Worm (Caenorhabditis elegans): Measurements from ENCODE around the gene syf-2.
A peak's percentile ranks its signal among the peaks of the same experiment; 100 is the strongest.

The syf-2 gene

DNA sequence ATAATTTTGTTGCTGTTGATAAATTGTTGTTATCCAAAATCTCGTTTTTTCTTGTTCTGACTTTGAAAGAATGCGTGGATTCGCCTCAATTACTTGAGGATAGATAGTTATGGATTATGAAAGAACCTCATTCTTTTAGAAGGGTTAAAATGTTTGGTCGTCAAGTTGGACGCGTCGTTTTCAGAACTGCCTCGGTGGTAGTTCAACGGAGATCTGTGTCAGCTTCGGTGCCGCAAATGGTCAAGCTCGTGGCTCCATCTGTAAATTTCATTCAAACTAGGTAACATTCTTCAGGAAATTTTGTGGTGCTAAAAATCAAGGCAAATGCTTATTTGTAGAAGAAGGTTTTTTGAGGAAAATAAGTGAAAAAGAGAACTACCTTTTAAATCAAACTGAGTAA is 18.7 kb upstream of the syf-2 start, which contains the start of gene ndab-2 (continued):
- TF ChIP-seq nhr-76 (tag; optimal IDR thresholded peaks at IDR 0.05) = no peak
- peak; percentile 56; the same call in 1 of the 2 replicates for TF ChIP-seq snpc-1.2 (GFP tag; IDR thresholded peaks at IDR 0.05)
- TF ChIP-seq hlh-11 (tag; optimal IDR thresholded peaks at IDR 0.05) = no peak
- TF ChIP-seq nhr-42 (GFP tag; IDR thresholded peaks at IDR 0.05) = no peak

DNA sequence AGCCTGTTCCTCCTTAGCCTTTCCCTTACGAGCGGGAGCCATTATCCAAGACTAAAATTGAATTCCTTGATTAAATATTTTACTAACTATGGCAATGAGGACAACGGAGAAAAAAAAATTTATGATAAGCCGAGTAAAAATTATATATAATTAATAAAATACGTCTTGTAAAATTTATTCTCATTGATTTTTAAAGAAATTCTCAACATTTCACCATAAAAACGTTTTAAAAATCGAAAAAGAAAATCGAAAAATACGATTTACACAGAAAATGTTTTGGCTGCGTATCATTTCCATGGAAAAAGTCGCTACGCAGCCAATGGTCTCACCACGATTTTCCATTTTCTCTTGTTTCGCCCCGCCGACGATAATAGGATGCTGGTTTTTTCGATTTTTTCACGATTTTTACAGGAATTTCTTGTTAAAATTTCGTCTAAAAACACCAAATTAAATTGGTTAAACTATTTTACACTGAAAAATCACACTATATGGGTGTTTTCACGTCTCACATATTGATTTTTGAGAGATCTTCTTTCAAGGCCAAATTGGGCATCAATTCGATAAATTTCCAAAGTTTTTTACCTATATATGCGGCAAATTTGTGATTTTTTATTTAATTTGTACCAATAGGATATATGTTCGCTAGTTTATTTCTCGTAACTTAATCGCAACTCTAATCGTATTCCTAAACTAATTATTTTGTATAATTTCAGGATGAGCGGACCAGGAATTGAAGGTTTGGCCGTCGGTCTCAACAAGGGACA is 17.8 kb upstream of the syf-2 start, which contains the start of the genes rps-14 and rpl-36:
TSS of gene rps-14 (minus strand) at position 51 of the 764 bp plus-strand sequence.
TSS of gene rpl-36 (plus strand) at position 714 of the 764 bp plus-strand sequence.
- TF ChIP-seq R02D3.7 (tag; optimal IDR thresholded peaks at IDR 0.05) = no peak
- TF ChIP-seq ceh-20 (GFP tag; IDR thresholded peaks at IDR 0.05) = peak; percentile 63; the same call in 1 of the 2 replicates
- TF ChIP-seq fkh-10 (GFP tag; optimal IDR thresholded peaks at IDR 0.05) = peak; percentile 49
- no peak for TF ChIP-seq F26F4.8 (GFP tag; conservative IDR thresholded peaks at IDR 0.05)
- TF ChIP-seq lin-13 (GFP tag; optimal IDR thresholded peaks at IDR 0.05) = peak; percentile 60
- TF ChIP-seq dve-1 (tag; optimal IDR thresholded peaks at IDR 0.05; ENCODE audit: insufficient read depth) = peak; percentile 95
- no peak for TF ChIP-seq unc-130 (GFP tag; optimal IDR thresholded peaks at IDR 0.05)
- no peak for TF ChIP-seq vab-7 (GFP tag; IDR thresholded peaks at IDR 0.05)
- TF ChIP-seq snpc-4 (tag; optimal IDR thresholded peaks at IDR 0.05) = peak; percentile 17
- no peak for TF ChIP-seq unc-39 (tag; optimal IDR thresholded peaks at IDR 0.05)
- no peak for TF ChIP-seq lin-1 (GFP tag; IDR thresholded peaks at IDR 0.05)
- TF ChIP-seq lin-29 (GFP tag; IDR thresholded peaks at IDR 0.05) = peak; percentile 12; the same call in 1 of the 2 replicates
- peak; percentile 86 for TF ChIP-seq nhr-6 (tag; optimal IDR thresholded peaks at IDR 0.05)
- no peak for TF ChIP-seq lir-3 (tag; optimal IDR thresholded peaks at IDR 0.05)
- no peak for TF ChIP-seq nhr-237 (tag; optimal IDR thresholded peaks at IDR 0.05)
- peak; percentile 21 for TF ChIP-seq jun-1 (tag; optimal IDR thresholded peaks at IDR 0.05)
- TF ChIP-seq nhr-77 (tag; optimal IDR thresholded peaks at IDR 0.05) = peak; percentile 94
- TF ChIP-seq nhr-102 (tag; optimal IDR thresholded peaks at IDR 0.05) = peak; percentile 75
- TF ChIP-seq skn-1 (tag; optimal IDR thresholded peaks at IDR 0.05) = no peak
- TF ChIP-seq ZK546.5 (tag; optimal IDR thresholded peaks at IDR 0.05) = peak in 1 of 2 experiments; percentile 85
- no peak for TF ChIP-seq nhr-111 (GFP tag; optimal IDR thresholded peaks at IDR 0.05)
- TF ChIP-seq mes-2 (tag; optimal IDR thresholded peaks at IDR 0.05; ENCODE audit: poor library complexity, severe bottlenecking) = peak; percentile 92
- TF ChIP-seq Y48G9A.11 (GFP tag; IDR thresholded peaks at IDR 0.05) = no peak
- no peak for TF ChIP-seq lin-39 (tag; optimal IDR thresholded peaks at IDR 0.05)
- no peak for TF ChIP-seq D1046.2 (GFP tag; IDR thresholded peaks at IDR 0.05)
- TF ChIP-seq daf-12 (tag; optimal IDR thresholded peaks at IDR 0.05) = no peak
- TF ChIP-seq dmd-8 (GFP tag; IDR thresholded peaks at IDR 0.05) = no peak
- peak; percentile 57 for TF ChIP-seq F37D6.2 (tag; optimal IDR thresholded peaks at IDR 0.05)
- TF ChIP-seq zfp-3 (GFP tag; conservative IDR thresholded peaks at IDR 0.05) = peak; percentile 84
- peak; percentile 59; the same call in 1 of the 2 replicates for TF ChIP-seq T26A8.4 (GFP tag; IDR thresholded peaks at IDR 0.05)
- peak; percentile 62; the same call in 1 of the 2 replicates for TF ChIP-seq hmg-1.1 (GFP tag; IDR thresholded peaks at IDR 0.05)
- TF ChIP-seq spr-3 (GFP tag; optimal IDR thresholded peaks at IDR 0.05) = peak; percentile 16
- TF ChIP-seq nhr-11 (tag; optimal IDR thresholded peaks at IDR 0.05) = peak; percentile 81
- peak; percentile 75 for TF ChIP-seq ztf-7 (tag; optimal IDR thresholded peaks at IDR 0.05)
- peak; percentile 77 for TF ChIP-seq hlh-30 (tag; optimal IDR thresholded peaks at IDR 0.05; ENCODE audit: insufficient read depth)
- TF ChIP-seq mdl-1 (tag; optimal IDR thresholded peaks at IDR 0.05) = peak in 1 of 2 experiments; percentile 16
- TF ChIP-seq nhr-42 (GFP tag; IDR thresholded peaks at IDR 0.05) = peak; percentile 53; the same call in 1 of the 2 replicates
- no peak for TF ChIP-seq ceh-44 (GFP tag; IDR thresholded peaks at IDR 0.05)
- peak; percentile 80 for TF ChIP-seq hlh-11 (tag; optimal IDR thresholded peaks at IDR 0.05)
- peak; percentile 76 for TF ChIP-seq duxl-1 (tag; optimal IDR thresholded peaks at IDR 0.05; ENCODE audit: poor library complexity)
- no peak for TF ChIP-seq ceh-82 (tag; optimal IDR thresholded peaks at IDR 0.05)
- TF ChIP-seq mxl-2 (GFP tag; conservative IDR thresholded peaks at IDR 0.05) = no peak
- no peak for TF ChIP-seq ceh-62 (tag; optimal IDR thresholded peaks at IDR 0.05)
- TF ChIP-seq daf-19 (GFP tag; conservative IDR thresholded peaks at IDR 0.05) = no peak
- TF ChIP-seq madf-5 (GFP tag; IDR thresholded peaks at IDR 0.05) = no peak

Measured in whole organism, L4 larva.